Fruit fly (Drosophila melanogaster) Kc167 (cell line): ENCODE measurements around the gene Cpsf100.

Source experiments
- Myc ChIP-seq: fragments of >200 bp; optimal IDR thresholded peaks from 2 replicates; lab custom pipeline; 2017; ENCODE audit warnings: missing external identifiers
- Sin3A ChIP-seq: fragments of >200 bp; optimal IDR thresholded peaks from 2 replicates; lab custom pipeline; 2018; ENCODE audit warnings: missing external identifiers
- h ChIP-seq: fragments of >200 bp; optimal IDR thresholded peaks from 3 replicates; lab custom pipeline; 2018; ENCODE audit warnings: missing external identifiers
- insv ChIP-seq: fragments of >200 bp; optimal IDR thresholded peaks from 3 replicates; lab custom pipeline; 2018; ENCODE audit warnings: missing external identifiers
- psq ChIP-seq: fragments of >200 bp; optimal IDR thresholded peaks from 2 replicates; lab custom pipeline; 2017; ENCODE audit warnings: missing external identifiers

DNA sequence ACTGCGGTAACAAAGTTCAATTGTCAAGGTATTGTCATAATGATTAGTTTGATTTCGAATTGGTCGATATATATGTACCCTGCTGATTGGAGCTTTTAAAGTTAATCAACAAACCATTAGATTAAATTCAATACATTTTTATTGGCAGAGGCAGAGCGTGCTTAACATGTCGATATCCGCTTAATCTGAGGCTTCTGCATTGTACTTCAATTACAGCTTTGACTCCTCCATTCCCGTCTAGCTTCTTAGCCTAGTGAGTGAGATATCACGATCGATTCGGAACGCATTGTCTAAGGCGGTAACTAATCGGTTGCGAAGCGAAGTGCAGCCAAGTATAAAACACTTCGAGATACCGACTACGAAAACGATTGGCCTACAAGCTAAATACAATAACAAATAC lies 1.8 kb upstream of the Cpsf100 start, which contains the start of gene Ssl2:
- no peak for TF ChIP-seq Sin3A (lab: Kevin White, UChicago)
- TF ChIP-seq Myc (lab: Kevin White, UChicago): no peak
- no peak for TF ChIP-seq h (lab: Kevin White, UChicago)
- no peak for TF ChIP-seq psq (lab: Kevin White, UChicago)
- TF ChIP-seq insv (lab: Kevin White, UChicago): no peak
